In the genomic region with DNA sequence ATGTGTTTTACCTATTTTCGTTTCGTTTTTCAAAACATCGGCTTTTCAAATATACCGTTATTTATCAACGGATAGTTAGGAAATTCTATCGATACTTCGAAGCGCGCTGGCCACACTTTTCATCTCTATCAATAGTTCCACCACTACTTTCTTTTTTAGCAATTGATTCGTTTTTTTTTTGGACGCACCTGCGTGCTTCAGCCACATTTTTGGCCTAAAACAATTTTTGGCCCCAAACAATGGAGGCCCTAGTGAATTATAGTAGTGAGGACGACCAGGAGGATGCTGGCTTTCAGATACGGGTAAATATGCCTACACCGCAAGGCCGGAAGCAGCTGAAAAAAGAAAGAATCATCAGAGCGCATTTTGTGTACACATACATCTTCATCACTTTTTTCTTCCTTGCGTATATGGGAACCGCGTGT, we compare ENCODE assay signal across 1 fruit fly cellular context.
TF ChIP-seq lines count a peak whose summit lies in the region.

A gene (plus strand): TSS at position 139 of the 425 bp plus-strand sequence.

TF ChIP-seq in whole organism, embryonic, 481 proteins besides CTCF, POLR2A, EP300 and RAD21 (continued from another document):
- TF ChIP-seq bbx (GFP tag; IDR thresholded peaks at IDR 0.05; lab: Robert Waterston, UW; ENCODE audit: partially characterized antibody), result peak; percentile 83
- no peak for TF ChIP-seq p53 (GFP tag; optimal IDR thresholded peaks at IDR 0.05; lab: Kevin White, UChicago)
- peak; percentile 60 for TF ChIP-seq Ets97D (GFP tag; optimal IDR thresholded peaks at IDR 0.05; lab: Kevin White, UChicago)
- peak; percentile 1 for TF ChIP-seq CG15601 (tag; optimal IDR thresholded peaks at IDR 0.05; lab: Kevin White, UChicago)
- peak; percentile 20 for TF ChIP-seq CoRest (tag; optimal IDR thresholded peaks at IDR 0.05; lab: Kevin White, UChicago)
- no peak for TF ChIP-seq org-1 (GFP tag; optimal IDR thresholded peaks at IDR 0.05; lab: Kevin White, UChicago)
- no peak for TF ChIP-seq D (optimal IDR thresholded peaks at IDR 0.05; lab: Kevin White, UChicago)
- no peak for TF ChIP-seq D (GFP tag; optimal IDR thresholded peaks at IDR 0.05; lab: Kevin White, UChicago)
- no peak for TF ChIP-seq Hsf (GFP tag; optimal IDR thresholded peaks at IDR 0.05; lab: Kevin White, UChicago)
- peak; percentile 46; the same call in 1 of the 2 replicates for TF ChIP-seq tna (GFP tag; IDR thresholded peaks at IDR 0.05; lab: Robert Waterston, UW; ENCODE audit: partially characterized antibody)
- no peak for TF ChIP-seq Elba2 (GFP tag; optimal IDR thresholded peaks at IDR 0.05; lab: Kevin White, UChicago)
- peak; percentile 17 for TF ChIP-seq CG33213 (GFP tag; optimal IDR thresholded peaks at IDR 0.05; lab: Kevin White, UChicago)
- no peak for TF ChIP-seq CG1024 (GFP tag; IDR thresholded peaks at IDR 0.05; lab: Robert Waterston, UW)
- peak; percentile 22 for TF ChIP-seq Lhr (GFP tag; optimal IDR thresholded peaks at IDR 0.05; lab: Kevin White, UChicago)
- TF ChIP-seq Trl (optimal IDR thresholded peaks at IDR 0.05; lab: Kevin White, UChicago), result no peak
- TF ChIP-seq Trl (GFP tag; optimal IDR thresholded peaks at IDR 0.05; lab: Kevin White, UChicago), result no peak
- TF ChIP-seq Asciz (GFP tag; optimal IDR thresholded peaks at IDR 0.05; lab: Kevin White, UChicago), result no peak
- 0 out of 3 replicates have a peak, but pooled peaks have one; percentile 41 for TF ChIP-seq Doc3 (GFP tag; IDR thresholded peaks at IDR 0.05; lab: Robert Waterston, UW; ENCODE audit: partially characterized antibody)
- peak; percentile 62 for TF ChIP-seq nerfin-2 (GFP tag; IDR thresholded peaks at IDR 0.05; lab: Robert Waterston, UW; ENCODE audit: partially characterized antibody)
- TF ChIP-seq sim (GFP tag; IDR thresholded peaks at IDR 0.05; lab: Robert Waterston, UW), result no peak
- peak; percentile 97 for TF ChIP-seq Myb (GFP tag; optimal IDR thresholded peaks at IDR 0.05; lab: Kevin White, UChicago)
- TF ChIP-seq Hr3 (GFP tag; optimal IDR thresholded peaks at IDR 0.05; lab: Kevin White, UChicago), result no peak
- TF ChIP-seq CG13624 (GFP tag; optimal IDR thresholded peaks at IDR 0.05; lab: Kevin White, UChicago), result peak; percentile 19
- TF ChIP-seq scrt (GFP tag; optimal IDR thresholded peaks at IDR 0.05; lab: Kevin White, UChicago), result no peak
- TF ChIP-seq MBD-R2 (GFP tag; IDR thresholded peaks at IDR 0.05; lab: Robert Waterston, UW), result 0 out of 2 replicates have a peak, but pooled peaks have one; percentile 27
- no peak for TF ChIP-seq ap (GFP tag; IDR thresholded peaks at IDR 0.05; lab: Robert Waterston, UW)
- TF ChIP-seq CG10366 (GFP tag; IDR thresholded peaks at IDR 0.05; lab: Robert Waterston, UW), result no peak
- TF ChIP-seq grn (GFP tag; optimal IDR thresholded peaks at IDR 0.05; lab: Kevin White, UChicago), result no peak
- 0 out of 3 replicates have a peak, but pooled peaks have one; percentile 53 for TF ChIP-seq CG14860 (GFP tag; IDR thresholded peaks at IDR 0.05; lab: Robert Waterston, UW; ENCODE audit: partially characterized antibody)
- 0 out of 3 replicates have a peak, but pooled peaks have one; percentile 41 for TF ChIP-seq CG7963 (GFP tag; IDR thresholded peaks at IDR 0.05; lab: Robert Waterston, UW; ENCODE audit: partially characterized antibody)
- TF ChIP-seq kay (GFP tag; optimal IDR thresholded peaks at IDR 0.05; lab: Kevin White, UChicago), result no peak
- no peak for TF ChIP-seq CG6689 (GFP tag; IDR thresholded peaks at IDR 0.05; lab: Robert Waterston, UW)
- peak; percentile 55 for TF ChIP-seq sna (GFP tag; IDR thresholded peaks at IDR 0.05; lab: Robert Waterston, UW; ENCODE audit: partially characterized antibody)
- TF ChIP-seq CG10267 (tag; optimal IDR thresholded peaks at IDR 0.05; lab: Kevin White, UChicago), result peak; percentile 19
- no peak for TF ChIP-seq CG30020 (tag; optimal IDR thresholded peaks at IDR 0.05; lab: Kevin White, UChicago)
- TF ChIP-seq Opbp (GFP tag; IDR thresholded peaks at IDR 0.05; lab: Robert Waterston, UW; ENCODE audit: partially characterized antibody), result peak; percentile 82; the same call in 2 of the 3 replicates
- TF ChIP-seq CG7745 (tag; optimal IDR thresholded peaks at IDR 0.05; lab: Kevin White, UChicago), result no peak
- no peak for TF ChIP-seq CG17385 (GFP tag; optimal IDR thresholded peaks at IDR 0.05; lab: Kevin White, UChicago)
- TF ChIP-seq ewg (GFP tag; optimal IDR thresholded peaks at IDR 0.05; lab: Kevin White, UChicago), result peak; percentile 54
- TF ChIP-seq CG9797 (GFP tag; optimal IDR thresholded peaks at IDR 0.05; lab: Kevin White, UChicago), result peak; percentile 60
- no peak for TF ChIP-seq wek (GFP tag; optimal IDR thresholded peaks at IDR 0.05; lab: Kevin White, UChicago)
- no peak for TF ChIP-seq Lpt (GFP tag; optimal IDR thresholded peaks at IDR 0.05; lab: Kevin White, UChicago)
- TF ChIP-seq onecut (GFP tag; IDR thresholded peaks at IDR 0.05; lab: Robert Waterston, UW), result peak; percentile 33; the same call in 1 of the 2 replicates
- TF ChIP-seq CG16813 (GFP tag; IDR thresholded peaks at IDR 0.05; lab: Robert Waterston, UW; ENCODE audit: partially characterized antibody), result peak; percentile 76
- no peak for TF ChIP-seq NfI (GFP tag; optimal IDR thresholded peaks at IDR 0.05; lab: Kevin White, UChicago)
- TF ChIP-seq pzg (GFP tag; optimal IDR thresholded peaks at IDR 0.05; lab: Kevin White, UChicago), result peak; percentile 68
- no peak for TF ChIP-seq maf-S (GFP tag; optimal IDR thresholded peaks at IDR 0.05; lab: Kevin White, UChicago)
- peak; percentile 79 for TF ChIP-seq Dref (GFP tag; IDR thresholded peaks at IDR 0.05; lab: Robert Waterston, UW)
- no peak for TF ChIP-seq yki (optimal IDR thresholded peaks at IDR 0.05; lab: Kevin White, UChicago)
- TF ChIP-seq CG12659 (GFP tag; optimal IDR thresholded peaks at IDR 0.05; lab: Kevin White, UChicago), result peak; percentile 52
- peak; percentile 29 for TF ChIP-seq CG14710 (tag; optimal IDR thresholded peaks at IDR 0.05; lab: Kevin White, UChicago)
- TF ChIP-seq TFAM (GFP tag; optimal IDR thresholded peaks at IDR 0.05; lab: Kevin White, UChicago), result no peak
- peak; percentile 95 for TF ChIP-seq Sry-δ (GFP tag; optimal IDR thresholded peaks at IDR 0.05; lab: Kevin White, UChicago)
- no peak for TF ChIP-seq Mes4 (GFP tag; optimal IDR thresholded peaks at IDR 0.05; lab: Kevin White, UChicago)
- no peak for TF ChIP-seq CG18011 (GFP tag; optimal IDR thresholded peaks at IDR 0.05; lab: Kevin White, UChicago)
- no peak for TF ChIP-seq crol (GFP tag; IDR thresholded peaks at IDR 0.05; lab: Robert Waterston, UW)
- TF ChIP-seq Xrp1 (GFP tag; IDR thresholded peaks at IDR 0.05; lab: Robert Waterston, UW), result no peak
- 0 out of 3 replicates have a peak, but pooled peaks have one; percentile 13 for TF ChIP-seq row (GFP tag; IDR thresholded peaks at IDR 0.05; lab: Robert Waterston, UW)
- TF ChIP-seq hb (GFP tag; IDR thresholded peaks at IDR 0.05; lab: Robert Waterston, UW; ENCODE audit: partially characterized antibody), result peak; percentile 59; the same call in 1 of the 3 replicates
